Worm (Caenorhabditis elegans): ENCODE measurements around the gene otpl-2.

DNA sequence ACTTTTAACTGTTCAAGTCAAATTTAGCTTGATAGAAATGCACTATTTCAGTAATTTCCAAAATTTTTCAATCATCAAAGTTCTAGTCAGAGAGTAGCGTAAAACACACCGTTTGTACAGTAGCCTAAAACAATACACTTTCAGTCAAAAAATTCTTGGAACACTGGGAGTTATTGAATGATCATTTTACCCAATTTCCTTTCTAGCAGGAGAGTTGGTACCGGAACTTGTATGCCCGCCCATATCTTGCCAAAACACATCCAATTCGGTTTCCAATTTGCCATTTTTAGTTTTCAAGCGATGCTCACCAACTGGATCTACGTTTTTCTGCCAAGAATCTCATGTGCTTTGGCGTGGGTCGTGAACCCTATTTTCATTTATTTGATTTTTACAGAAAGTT is 30.7 kb downstream of the otpl-2 start, which contains the start of gene srj-39:
- TF ChIP-seq unc-62 (GFP tag; optimal IDR thresholded peaks at IDR 0.05) (no peak), nhr-120 (GFP tag; IDR thresholded peaks at IDR 0.05) (no peak), snpc-4 (GFP tag; optimal IDR thresholded peaks at IDR 0.05) (no peak), snpc-4 (tag; optimal IDR thresholded peaks at IDR 0.05) (no peak), rec-8 (tag; optimal IDR thresholded peaks at IDR 0.05) (no peak), attf-6 (GFP tag; IDR thresholded peaks at IDR 0.05) (no peak), Y79H2A.3 (GFP tag; conservative IDR thresholded peaks at IDR 0.05) (no peak), ztf-28 (GFP tag; IDR thresholded peaks at IDR 0.05) (no peak), madf-3 (GFP tag; IDR thresholded peaks at IDR 0.05) (no peak)

All from whole organism, young adult.